Worm (Caenorhabditis elegans): ENCODE results near the gene F35D11.3.

DNA sequence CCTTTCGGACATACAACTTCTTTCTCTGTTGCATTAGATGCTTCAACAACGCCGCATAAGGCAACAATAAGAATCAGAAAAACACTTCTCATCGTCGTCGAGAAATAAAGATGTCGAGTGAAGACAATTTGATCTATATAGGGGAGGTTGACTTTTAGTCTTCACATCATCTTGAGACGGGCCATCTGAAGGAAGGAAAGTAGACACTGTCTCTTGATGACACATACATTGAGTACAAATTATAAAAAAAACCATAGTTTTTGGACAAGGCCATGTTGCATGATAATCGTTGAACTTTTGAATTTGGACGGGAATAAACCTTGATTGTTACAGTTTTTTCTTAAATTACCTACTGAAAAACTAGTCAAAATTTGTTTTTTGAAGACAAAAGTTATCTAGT lies 13.5 kb downstream of the F35D11.3 start, which contains the start of gene clec-139:
- no peak for TF ChIP-seq hmg-4 (GFP tag; optimal IDR thresholded peaks at IDR 0.05)
- no peak for TF ChIP-seq flt-1 (GFP tag; IDR thresholded peaks at IDR 0.05)
- no peak for TF ChIP-seq tra-4 (tag; optimal IDR thresholded peaks at IDR 0.05)
